Worm (Caenorhabditis elegans): ENCODE data around the gene vps-29.

vps-29 gene

DNA sequence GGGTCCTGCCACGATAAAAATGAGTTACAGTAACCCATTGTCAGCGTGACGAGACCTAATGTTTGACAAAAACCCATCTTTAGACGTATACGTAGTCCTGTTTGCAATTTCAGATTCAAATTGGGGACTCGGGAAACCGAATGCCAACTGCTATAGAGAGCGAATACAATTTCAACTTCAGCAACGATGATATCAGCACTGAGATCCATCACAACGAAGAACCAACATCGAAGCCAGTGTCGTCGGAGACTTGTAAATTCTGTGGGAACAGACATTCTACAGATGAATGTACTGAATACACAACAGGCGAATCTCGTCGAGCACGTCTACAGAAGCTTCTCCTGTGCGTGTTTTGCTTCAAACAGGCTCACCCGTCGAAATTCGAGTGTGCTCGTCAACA lies 27.3 kb downstream of the vps-29 start:
- TF ChIP-seq nfya-1 (tag; optimal IDR thresholded peaks at IDR 0.05) (no peak), pag-3 (tag; optimal IDR thresholded peaks at IDR 0.05; ENCODE audit: borderline replicate concordance) (no peak), K02D7.2 (tag; optimal IDR thresholded peaks at IDR 0.05) (no peak), ceh-9 (tag; optimal IDR thresholded peaks at IDR 0.05) (no peak), sox-4 (tag; optimal IDR thresholded peaks at IDR 0.05) (no peak), ama-1 (optimal IDR thresholded peaks at IDR 0.05) (no peak), sox-2 (GFP tag; IDR thresholded peaks at IDR 0.05) (no peak), hlh-30 (tag; optimal IDR thresholded peaks at IDR 0.05; ENCODE audit: insufficient read depth) (no peak), ceh-45 (GFP tag; IDR thresholded peaks at IDR 0.05) (no peak), T23F11.4 (GFP tag; optimal IDR thresholded peaks at IDR 0.05) (no peak), syd-9 (tag; optimal IDR thresholded peaks at IDR 0.05) (no peak), Y22D7AL.16 (tag; optimal IDR thresholded peaks at IDR 0.05) (no peak), eyg-1 (tag; optimal IDR thresholded peaks at IDR 0.05) (no peak), fax-1 (tag; optimal IDR thresholded peaks at IDR 0.05) (no peak), che-1 (tag; optimal IDR thresholded peaks at IDR 0.05) (no peak), unc-55 (GFP tag; optimal IDR thresholded peaks at IDR 0.05) (no peak), rnt-1 (tag; optimal IDR thresholded peaks at IDR 0.05) (no peak), K09A11.1 (tag; optimal IDR thresholded peaks at IDR 0.05; ENCODE audit: insufficient read depth) (no peak), ztf-16 (tag; optimal IDR thresholded peaks at IDR 0.05) (no peak), pha-2 (tag; optimal IDR thresholded peaks at IDR 0.05) (no peak)

DNA sequence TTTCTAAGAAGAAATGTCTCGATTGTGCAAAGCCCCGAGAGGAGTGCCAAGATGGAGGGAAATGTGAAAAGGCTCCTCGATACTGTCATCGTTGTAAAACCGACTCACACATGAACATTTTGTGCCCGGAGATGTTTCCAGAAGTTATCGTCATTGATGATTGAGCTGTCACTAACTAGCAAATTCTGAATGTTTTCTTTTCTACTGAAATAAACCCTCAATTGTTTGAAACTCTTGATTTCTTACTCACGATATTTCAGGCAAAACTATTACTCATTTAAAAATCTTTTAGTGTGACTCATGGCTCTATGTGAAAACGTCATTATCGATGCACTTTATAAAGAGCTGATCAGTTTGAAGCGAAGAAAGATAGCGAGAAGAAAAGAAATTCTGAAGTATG lies 27.8 kb downstream of the vps-29 start, which contains the start of gene T16H12.13:
TSS of gene T16H12.13 (plus strand) at position 301 of the 400 bp plus-strand sequence.
- TF ChIP-seq ceh-48 (tag; optimal IDR thresholded peaks at IDR 0.05) (no peak), ceh-18 (tag; optimal IDR thresholded peaks at IDR 0.05) (no peak), dve-1 (tag; optimal IDR thresholded peaks at IDR 0.05) (no peak), ceh-24 (tag; optimal IDR thresholded peaks at IDR 0.05) (no peak), fkh-6 (tag; optimal IDR thresholded peaks at IDR 0.05) (no peak), pag-3 (tag; optimal IDR thresholded peaks at IDR 0.05; ENCODE audit: borderline replicate concordance) (no peak), pat-9 (tag; optimal IDR thresholded peaks at IDR 0.05) (no peak), npax-4 (tag; optimal IDR thresholded peaks at IDR 0.05) (no peak), ceh-34 (tag; optimal IDR thresholded peaks at IDR 0.05) (no peak), pha-2 (tag; optimal IDR thresholded peaks at IDR 0.05) (no peak), F13H6.1 (tag; optimal IDR thresholded peaks at IDR 0.05) (no peak), pros-1 (tag; optimal IDR thresholded peaks at IDR 0.05) (no peak), T23F11.4 (GFP tag; optimal IDR thresholded peaks at IDR 0.05) (no peak), pqm-1 (tag; optimal IDR thresholded peaks at IDR 0.05) (no peak), nhr-232 (tag; optimal IDR thresholded peaks at IDR 0.05) (no peak), elt-4 (tag; optimal IDR thresholded peaks at IDR 0.05) (no peak), syd-9 (tag; optimal IDR thresholded peaks at IDR 0.05) (no peak), ztf-16 (tag; optimal IDR thresholded peaks at IDR 0.05) (no peak), K09A11.1 (tag; optimal IDR thresholded peaks at IDR 0.05; ENCODE audit: insufficient read depth) (no peak)

DNA sequence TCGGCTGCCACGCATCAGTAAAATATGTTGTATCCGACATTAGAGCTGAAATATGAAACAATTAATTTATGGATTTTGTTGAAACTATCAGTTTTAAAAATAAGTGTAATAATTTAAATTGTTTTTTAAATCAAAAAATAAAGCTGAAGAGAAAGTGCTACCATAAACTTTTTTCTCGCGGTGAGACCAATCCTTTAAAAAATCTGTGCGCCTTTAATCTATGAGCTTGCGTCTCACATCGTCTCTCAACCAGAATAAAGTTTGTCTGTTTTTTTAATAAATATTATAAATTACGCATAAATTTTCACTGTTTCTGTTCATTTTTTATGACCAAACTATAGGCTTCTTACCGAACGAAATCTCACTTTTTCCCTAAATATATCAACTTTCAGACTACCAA lies 29.6 kb downstream of the vps-29 start, which contains the start of gene T16H12.3:
TSS of gene T16H12.3 (minus strand) at position 51 of the 400 bp plus-strand sequence.
- TF ChIP-seq ceh-48 (tag; optimal IDR thresholded peaks at IDR 0.05) = no peak
- no peak for TF ChIP-seq ceh-6 (GFP tag; optimal IDR thresholded peaks at IDR 0.05)
- TF ChIP-seq hlh-30 (tag; optimal IDR thresholded peaks at IDR 0.05; ENCODE audit: insufficient read depth) = no peak
- no peak for TF ChIP-seq K02D7.2 (tag; optimal IDR thresholded peaks at IDR 0.05)
- TF ChIP-seq ahr-1 (tag; optimal IDR thresholded peaks at IDR 0.05) = no peak
- TF ChIP-seq pax-1 (tag; optimal IDR thresholded peaks at IDR 0.05) = no peak
- no peak for TF ChIP-seq ceh-22 (tag; optimal IDR thresholded peaks at IDR 0.05)
- TF ChIP-seq ceh-30 (tag; optimal IDR thresholded peaks at IDR 0.05) = no peak
- no peak for TF ChIP-seq pag-3 (tag; optimal IDR thresholded peaks at IDR 0.05; ENCODE audit: borderline replicate concordance)
- no peak for TF ChIP-seq ceh-45 (GFP tag; IDR thresholded peaks at IDR 0.05)
- no peak for TF ChIP-seq ceh-14 (tag; optimal IDR thresholded peaks at IDR 0.05)
- no peak for TF ChIP-seq dmd-4 (tag; optimal IDR thresholded peaks at IDR 0.05; ENCODE audit: borderline replicate concordance)
- TF ChIP-seq pat-9 (tag; optimal IDR thresholded peaks at IDR 0.05) = no peak
- no peak for TF ChIP-seq fax-1 (tag; optimal IDR thresholded peaks at IDR 0.05)

Data from whole organism, late embryonic.